Fruit fly (Drosophila melanogaster) whole organism, prepupa: ENCODE measurements around the gene CG14300.

ENCODE experiments used
- Blimp-1 ChIP-seq: fragments of 200-800 bp; sonication (Bioruptor generic); optimal IDR thresholded peaks from 3 replicates; lab custom pipeline; 2017; ENCODE audit warnings: missing biosample characterization, missing genetic modification characterization, mild to moderate bottlenecking, moderate library complexity, missing genetic modification reagents
- CG10669 ChIP-seq: fragments of 200-800 bp; sonication (Bioruptor generic); optimal IDR thresholded peaks from 3 replicates; lab custom pipeline; 2018; ENCODE audit warnings: missing biosample characterization, mild to moderate bottlenecking, missing genetic modification characterization, moderate library complexity
- CG11294 ChIP-seq: fragments of 200-800 bp; sonication (Bioruptor generic); IDR thresholded peaks from 2 replicates; pipeline ENCODE4 v1.3.6; 2022; ENCODE audit warnings: missing biosample characterization, missing genetic modification characterization
- CG11762 ChIP-seq: fragments of 200-800 bp; sonication (Bioruptor generic); optimal IDR thresholded peaks from 3 replicates; lab custom pipeline; 2016; ENCODE audit warnings: missing biosample characterization, missing genetic modification characterization; ENCODE audit not compliant: insufficient read depth
- CG15336 ChIP-seq: fragments of 200-800 bp; sonication (Bioruptor generic); IDR thresholded peaks from 2 replicates; pipeline ENCODE4 v1.3.6; 2022; ENCODE audit warnings: missing biosample characterization, missing genetic modification characterization
- CG31627 ChIP-seq: fragments of 200-800 bp; sonication (Bioruptor generic); optimal IDR thresholded peaks from 3 replicates; lab custom pipeline; 2016; ENCODE audit warnings: missing biosample characterization, missing genetic modification characterization
- CG32006 ChIP-seq: fragments of 200-800 bp; sonication (Bioruptor generic); optimal IDR thresholded peaks from 3 replicates; lab custom pipeline; 2017; ENCODE audit warnings: missing biosample characterization, mild to moderate bottlenecking, missing genetic modification characterization
- CG34406 ChIP-seq: fragments of 200-800 bp; sonication (Bioruptor generic); optimal IDR thresholded peaks from 3 replicates; lab custom pipeline; 2016; ENCODE audit warnings: missing biosample characterization, missing genetic modification characterization
- CG6163 ChIP-seq: fragments of 200-800 bp; sonication (Bioruptor generic); IDR thresholded peaks from 3 replicates; pipeline ENCODE4 v1.3.6; 2022; ENCODE audit warnings: missing biosample characterization, missing genetic modification characterization
- CG6276 ChIP-seq: fragments of 200-800 bp; sonication (Bioruptor generic); optimal IDR thresholded peaks from 2 replicates; lab custom pipeline; 2017; ENCODE audit warnings: missing biosample characterization, mild to moderate bottlenecking, missing genetic modification characterization
- CG6854 ChIP-seq: fragments of 200-800 bp; sonication (Bioruptor generic); optimal IDR thresholded peaks from 2 replicates; lab custom pipeline; 2017; ENCODE audit warnings: missing biosample characterization, mild to moderate bottlenecking, missing genetic modification characterization
- CG8119 ChIP-seq: fragments of 200-800 bp; sonication (Bioruptor generic); IDR thresholded peaks from 3 replicates; pipeline ENCODE4 v1.3.6; 2022; ENCODE audit warnings: missing biosample characterization, missing genetic modification characterization
- CG8319 ChIP-seq: fragments of 200-800 bp; sonication (Bioruptor generic); optimal IDR thresholded peaks from 3 replicates; lab custom pipeline; 2016; ENCODE audit warnings: missing biosample characterization, missing genetic modification characterization
- CG8632 ChIP-seq: fragments of 200-800 bp; sonication (Bioruptor generic); optimal IDR thresholded peaks from 3 replicates; lab custom pipeline; 2016; ENCODE audit warnings: missing biosample characterization, missing genetic modification characterization
- CG9139 ChIP-seq: fragments of 200-800 bp; sonication (Bioruptor generic); optimal IDR thresholded peaks from 3 replicates; lab custom pipeline; 2017; ENCODE audit warnings: missing biosample characterization, mild to moderate bottlenecking, missing genetic modification characterization
- Eip78C ChIP-seq: fragments of 200-800 bp; sonication (Bioruptor generic); peaks from one replicate; lab custom pipeline; 2016; ENCODE audit warnings: missing biosample characterization, missing genetic modification characterization
- Eip93F ChIP-seq: fragments of 200-800 bp; sonication (Bioruptor generic); optimal IDR thresholded peaks from 2 replicates; lab custom pipeline; 2016; ENCODE audit warnings: missing biosample characterization, mild to moderate bottlenecking, missing genetic modification characterization
- Ets21C ChIP-seq: fragments of 200-800 bp; sonication (Bioruptor generic); optimal IDR thresholded peaks from 3 replicates; lab custom pipeline; 2016; ENCODE audit warnings: missing biosample characterization, missing genetic modification characterization
- Ets96B ChIP-seq: fragments of 200-800 bp; optimal IDR thresholded peaks from 2 replicates; lab custom pipeline; 2019; ENCODE audit warnings: missing biosample characterization, mild to moderate bottlenecking, missing genetic modification characterization, moderate library complexity
- Hr38 ChIP-seq: sonication (Bioruptor generic); optimal IDR thresholded peaks from 2 replicates; lab custom pipeline; 2016; ENCODE audit warnings: missing biosample characterization, missing genetic modification characterization
- Lpt ChIP-seq: fragments of 200-800 bp; sonication (Bioruptor generic); optimal IDR thresholded peaks from 3 replicates; lab custom pipeline; 2016; ENCODE audit warnings: missing biosample characterization, missing genetic modification characterization
- Met ChIP-seq: fragments of 200-800 bp; sonication (Bioruptor generic); optimal IDR thresholded peaks from 3 replicates; lab custom pipeline; 2016; ENCODE audit warnings: missing biosample characterization, missing genetic modification characterization
- OdsH ChIP-seq: fragments of 200-800 bp; sonication (Bioruptor generic); optimal IDR thresholded peaks from 3 replicates; lab custom pipeline; 2016; ENCODE audit warnings: missing biosample characterization, missing genetic modification characterization
- Smox ChIP-seq: fragments of 200-800 bp; sonication (Bioruptor generic); optimal IDR thresholded peaks from 3 replicates; lab custom pipeline; 2016; ENCODE audit warnings: missing biosample characterization, missing genetic modification characterization
- Sox14 ChIP-seq: fragments of 200-800 bp; sonication (Bioruptor generic); optimal IDR thresholded peaks from 3 replicates; lab custom pipeline; 2016; ENCODE audit warnings: missing biosample characterization, missing genetic modification characterization
- Sox15 ChIP-seq: fragments of 200-800 bp; sonication (Bioruptor generic); optimal IDR thresholded peaks from 3 replicates; lab custom pipeline; 2016; ENCODE audit warnings: missing biosample characterization, missing genetic modification characterization
- acj6 ChIP-seq: fragments of 200-800 bp; sonication (Bioruptor generic); optimal IDR thresholded peaks from 3 replicates; lab custom pipeline; 2016; ENCODE audit warnings: missing biosample characterization, missing genetic modification characterization
- dac ChIP-seq: fragments of 200-800 bp; sonication (Bioruptor generic); optimal IDR thresholded peaks from 2 replicates; lab custom pipeline; 2017; ENCODE audit warnings: missing biosample characterization, mild to moderate bottlenecking, missing genetic modification characterization
- dsx ChIP-seq: fragments of 200-800 bp; optimal IDR thresholded peaks from 3 replicates; lab custom pipeline; 2019; ENCODE audit warnings: missing biosample characterization, mild to moderate bottlenecking, missing genetic modification characterization, moderate library complexity; ENCODE audit not compliant: poor library complexity, severe bottlenecking
- esn ChIP-seq: fragments of 200-800 bp; sonication (Bioruptor generic); optimal IDR thresholded peaks from 2 replicates; lab custom pipeline; 2016; ENCODE audit warnings: missing biosample characterization, mild to moderate bottlenecking, missing genetic modification characterization, moderate library complexity
- fd59A ChIP-seq: fragments of 200-800 bp; sonication (Bioruptor generic); optimal IDR thresholded peaks from 2 replicates; lab custom pipeline; 2017; ENCODE audit warnings: missing biosample characterization, mild to moderate bottlenecking, missing genetic modification characterization, missing genetic modification reagents
- fd85E ChIP-seq: fragments of 200-800 bp; sonication (Bioruptor generic); optimal IDR thresholded peaks from 3 replicates; lab custom pipeline; 2016; ENCODE audit warnings: missing biosample characterization, missing genetic modification characterization
- fkh ChIP-seq: fragments of 200-800 bp; sonication (Bioruptor generic); optimal IDR thresholded peaks from 3 replicates; lab custom pipeline; 2017; ENCODE audit warnings: missing biosample characterization, mild to moderate bottlenecking, missing genetic modification characterization, moderate library complexity
- spab ChIP-seq: fragments of 200-800 bp; sonication (Bioruptor generic); optimal IDR thresholded peaks from 2 replicates; lab custom pipeline; 2017; ENCODE audit warnings: missing biosample characterization, mild to moderate bottlenecking, missing genetic modification characterization, missing genetic modification reagents
- svp ChIP-seq: fragments of 200-800 bp; sonication (Bioruptor generic); peaks from one replicate; lab custom pipeline; 2016; ENCODE audit warnings: missing biosample characterization, missing genetic modification characterization

CG14300 gene

dm6 chr3R:18658945-18659642 lies 34.4 kb downstream of the CG14300 start, which contains the start of the genes CG31224 and CstF64 (continued):
- TF ChIP-seq Sox15 (GFP tag; lab: Kevin White, UChicago) = peak; percentile 73
- TF ChIP-seq Sox14 = peak; percentile 86
- TF ChIP-seq dsx = peak; percentile 49
- TF ChIP-seq CG8632 (GFP tag; lab: Kevin White, UChicago) = peak; percentile 64
- TF ChIP-seq fd59A (GFP tag; lab: Kevin White, UChicago) = peak; percentile 54
- peak; percentile 86 for TF ChIP-seq esn
- TF ChIP-seq Ets96B = peak; percentile 70
- TF ChIP-seq fkh = no peak
- TF ChIP-seq CG15336 (GFP tag; lab: Robert Waterston, UW) = peak; percentile 59
- peak; percentile 37 for TF ChIP-seq CG11762 (GFP tag; lab: Kevin White, UChicago)
- peak; percentile 80 for TF ChIP-seq acj6 (GFP tag; lab: Kevin White, UChicago)
- TF ChIP-seq OdsH (GFP tag; lab: Kevin White, UChicago) = peak; percentile 82
- no peak for TF ChIP-seq Smox (GFP tag; lab: Kevin White, UChicago)
- peak; percentile 77 for TF ChIP-seq CG8119
- TF ChIP-seq Met (GFP tag; lab: Kevin White, UChicago) = peak; percentile 83
- peak; percentile 40 for TF ChIP-seq fd85E
- peak; percentile 5 for TF ChIP-seq Eip93F (GFP tag; lab: Kevin White, UChicago)
- peak; percentile 73 for TF ChIP-seq Ets21C (GFP tag; lab: Kevin White, UChicago)
- TF ChIP-seq CG10669 (GFP tag; lab: Kevin White, UChicago) = no peak
- TF ChIP-seq Hr38 (GFP tag; lab: Kevin White, UChicago) = no peak
- peak; percentile 15 for TF ChIP-seq CG6854 (GFP tag; lab: Kevin White, UChicago)
- TF ChIP-seq CG11294 = peak; percentile 68; the same call in 1 of the 2 replicates

dm6 chr3R:18658380-18658944 lies 35.0 kb downstream of the CG14300 start:
- TF ChIP-seq CG6276 (GFP tag; lab: Kevin White, UChicago) = no peak
- peak; percentile 79 for TF ChIP-seq svp (GFP tag; lab: Kevin White, UChicago)
- TF ChIP-seq Eip78C (GFP tag; lab: Kevin White, UChicago) = peak; percentile 51
- TF ChIP-seq Blimp-1 (GFP tag; lab: Kevin White, UChicago) = peak; percentile 66
- peak; percentile 18; the same call in 1 of the 3 replicates for TF ChIP-seq CG6163 (GFP tag; lab: Robert Waterston, UW)

- TF ChIP-seq Eip78C (GFP tag; lab: Kevin White, UChicago) (no peak), acj6 (GFP tag; lab: Kevin White, UChicago) (no peak), CG34406 (GFP tag; lab: Kevin White, UChicago) (no peak), Blimp-1 (GFP tag; lab: Kevin White, UChicago) (no peak), fd85E (no peak), Lpt (GFP tag; lab: Kevin White, UChicago) (no peak), CG11762 (GFP tag; lab: Kevin White, UChicago) (no peak), dac (GFP tag; lab: Kevin White, UChicago) (no peak), CG9139 (GFP tag; lab: Kevin White, UChicago) (no peak), spab (no peak), Ets96B (no peak), CG15336 (GFP tag; lab: Robert Waterston, UW) (no peak), esn (no peak), CG32006 (GFP tag; lab: Kevin White, UChicago) (no peak), OdsH (GFP tag; lab: Kevin White, UChicago) (no peak), CG31627 (GFP tag; lab: Kevin White, UChicago) (no peak), CG8319 (GFP tag; lab: Kevin White, UChicago) (no peak)
Observed at dm6 chr3R:18643646-18644045, 49.9 kb downstream of the CG14300 start.
